Worm (Caenorhabditis elegans) whole organism, L2 larva: ENCODE data around the gene K09D9.14.
A peak's percentile ranks its signal among the peaks of the same experiment; 100 is the strongest.

Source experiments
- ceh-82 ChIP-seq: fragments of 150-350 bp; optimal IDR thresholded peaks from 2 replicates; lab custom pipeline; 2014; ENCODE audit warnings: missing biosample characterization, missing genetic modification characterization
- lin-39 ChIP-seq: fragments of 150-350 bp; optimal IDR thresholded peaks from 2 replicates; lab custom pipeline; 2014; ENCODE audit warnings: missing biosample characterization, missing genetic modification reagents, missing genetic modification characterization
- lsy-2 ChIP-seq, 2 experiments: fragments of 150-350 bp in 1 of 2; sonication (generic microtip) in 1 of 2; optimal IDR thresholded peaks; 2 replicates each; lab custom pipeline; 2014 to 2017; ENCODE audit warnings: missing biosample characterization in 2 of 2, missing genetic modification characterization in 2 of 2
- nhr-25 ChIP-seq: fragments of 150-350 bp; sonication (generic microtip); optimal IDR thresholded peaks from 3 replicates; lab custom pipeline; 2014; ENCODE audit warnings: missing biosample characterization, missing genetic modification characterization
- ztf-4 ChIP-seq: fragments of 150-350 bp; optimal IDR thresholded peaks from 2 replicates; lab custom pipeline; 2014; ENCODE audit warnings: missing biosample characterization, missing genetic modification characterization

ce11 chrV:3984178-3984577, 37.5 kb downstream of the K09D9.14 start, which contains the start of gene nlp-29:
- no peak for TF ChIP-seq lin-39 (tag; lab: Kevin White, UChicago)
- no peak for TF ChIP-seq ztf-4 (tag; lab: Kevin White, UChicago)
- no peak for TF ChIP-seq ceh-82 (tag; lab: Kevin White, UChicago)
- peak; percentile 77 for TF ChIP-seq nhr-25 (tag; lab: Kevin White, UChicago)
- no peak for TF ChIP-seq lsy-2 (tag; optimal IDR thresholded peaks at IDR 0.05; lab: Kevin White, UChicago)
